Worm (Caenorhabditis elegans) whole organism, late embryonic: ENCODE results near the gene F43E2.1.

ENCODE experiments used
- K02D7.2 ChIP-seq: sonication (generic microtip); optimal IDR thresholded peaks from 2 replicates; lab custom pipeline; 2017; ENCODE audit warnings: mild to moderate bottlenecking, missing genetic modification characterization, missing compliant biosample characterization
- ama-1 ChIP-seq: fragments of 150-350 bp; optimal IDR thresholded peaks from 2 replicates; lab custom pipeline; 2014
- ceh-48 ChIP-seq: sonication (generic microtip); optimal IDR thresholded peaks from 2 replicates; lab custom pipeline; 2016; ENCODE audit warnings: missing genetic modification characterization, inconsistent platforms, missing compliant biosample characterization
- hlh-13 ChIP-seq: fragments of 200-800 bp; sonication (Bioruptor generic); optimal IDR thresholded peaks from 2 replicates; lab custom pipeline; 2018; ENCODE audit warnings: mild to moderate bottlenecking, missing genetic modification characterization, missing compliant biosample characterization
- pqm-1 ChIP-seq: sonication (generic microtip); optimal IDR thresholded peaks from 2 replicates; lab custom pipeline; 2016; ENCODE audit warnings: missing genetic modification characterization, missing compliant biosample characterization
- tbx-2 ChIP-seq: sonication (generic microtip); optimal IDR thresholded peaks from 2 replicates; lab custom pipeline; 2016; ENCODE audit warnings: missing genetic modification characterization, missing compliant biosample characterization

- TF ChIP-seq tbx-2 (tag; lab: Kevin White, UChicago) (no peak), ama-1 (lab: Kevin White, UChicago) (no peak), pqm-1 (tag; lab: Kevin White, UChicago) (no peak), K02D7.2 (tag; lab: Kevin White, UChicago) (no peak), hlh-13 (no peak), ceh-48 (tag; lab: Kevin White, UChicago) (no peak)
Measured at ce11 chrII:7379021-7379420, 3.9 kb downstream of the F43E2.1 start, which contains the start of gene C07D10.6.
